Worm (Caenorhabditis elegans) whole organism, L3 larva: Measurements from ENCODE around the gene unc-8.

Source experiments
- R02D3.7 ChIP-seq: fragments of 150-350 bp; optimal IDR thresholded peaks from 2 replicates; lab custom pipeline; 2014; ENCODE audit warnings: missing biosample characterization, missing genetic modification characterization
- aly-2 ChIP-seq: fragments of 150-350 bp; optimal IDR thresholded peaks from 2 replicates; lab custom pipeline; 2014; ENCODE audit warnings: missing biosample characterization, missing genetic modification characterization
- ama-1 ChIP-seq: fragments of 150-350 bp; optimal IDR thresholded peaks from 2 replicates; lab custom pipeline; 2018
- ceh-16 ChIP-seq: sonication (generic microtip); optimal IDR thresholded peaks from 2 replicates; lab custom pipeline; 2017; ENCODE audit warnings: missing biosample characterization, missing genetic modification characterization
- ceh-28 ChIP-seq: fragments of 150-350 bp; optimal IDR thresholded peaks from 2 replicates; lab custom pipeline; 2014; ENCODE audit warnings: missing biosample characterization, missing genetic modification reagents, missing genetic modification characterization
- ceh-9 ChIP-seq: sonication (generic microtip); optimal IDR thresholded peaks from 2 replicates; lab custom pipeline; 2018; ENCODE audit warnings: missing biosample characterization, missing genetic modification characterization
- daf-12 ChIP-seq: fragments of 150-350 bp; optimal IDR thresholded peaks from 2 replicates; lab custom pipeline; 2014; ENCODE audit warnings: missing biosample characterization, missing genetic modification reagents, missing genetic modification characterization
- egl-27 ChIP-seq: sonication (generic microtip); optimal IDR thresholded peaks from 4 replicates; lab custom pipeline; 2017; ENCODE audit warnings: missing biosample characterization, missing genetic modification reagents, missing genetic modification characterization
- egl-5 ChIP-seq: fragments of 150-350 bp; optimal IDR thresholded peaks from 2 replicates; lab custom pipeline; 2017; ENCODE audit warnings: missing biosample characterization, missing genetic modification reagents, missing genetic modification characterization, inconsistent platforms
- elt-1 ChIP-seq: fragments of 150-350 bp; optimal IDR thresholded peaks from 2 replicates; lab custom pipeline; 2014; ENCODE audit warnings: missing biosample characterization, missing genetic modification characterization
- elt-2 ChIP-seq: sonication (generic microtip); optimal IDR thresholded peaks from 2 replicates; lab custom pipeline; 2016; ENCODE audit warnings: missing genetic modification reagents, mild to moderate bottlenecking, missing genetic modification characterization, missing compliant biosample characterization
- eor-1 ChIP-seq, 2 experiments: fragments of 150-350 bp; optimal IDR thresholded peaks; 2 replicates each; lab custom pipeline; 2014 to 2018; ENCODE audit warnings: missing biosample characterization in 2 of 2, missing genetic modification characterization in 2 of 2
- fos-1 ChIP-seq: fragments of 150-350 bp; optimal IDR thresholded peaks from 2 replicates; lab custom pipeline; 2014; ENCODE audit warnings: missing biosample characterization, missing genetic modification characterization
- lin-39 ChIP-seq: fragments of 150-350 bp; optimal IDR thresholded peaks from 2 replicates; lab custom pipeline; 2018; ENCODE audit warnings: missing biosample characterization, missing genetic modification reagents, missing genetic modification characterization
- lsy-12 ChIP-seq: sonication (generic microtip); optimal IDR thresholded peaks from 2 replicates; lab custom pipeline; 2016; ENCODE audit warnings: mild to moderate bottlenecking, missing genetic modification characterization, missing compliant biosample characterization
- mdl-1 ChIP-seq: fragments of 150-350 bp; optimal IDR thresholded peaks from 2 replicates; lab custom pipeline; 2014; ENCODE audit warnings: missing biosample characterization, missing genetic modification characterization
- nfya-1 ChIP-seq: sonication (generic microtip); optimal IDR thresholded peaks from 2 replicates; lab custom pipeline; 2017; ENCODE audit warnings: missing genetic modification characterization, mild to moderate bottlenecking, missing compliant biosample characterization, antibody characterized with exemption, moderate library complexity; ENCODE audit not compliant: insufficient read depth
- nhr-12 ChIP-seq: fragments of 150-350 bp; optimal IDR thresholded peaks from 2 replicates; lab custom pipeline; 2014; ENCODE audit warnings: missing biosample characterization, missing genetic modification characterization
- nhr-23 ChIP-seq: fragments of 150-350 bp; optimal IDR thresholded peaks from 2 replicates; lab custom pipeline; 2014; ENCODE audit warnings: missing biosample characterization, missing genetic modification reagents, missing genetic modification characterization
- nhr-237 ChIP-seq: fragments of 150-350 bp; optimal IDR thresholded peaks from 2 replicates; lab custom pipeline; 2014; ENCODE audit warnings: missing biosample characterization, missing genetic modification characterization
- nhr-25 ChIP-seq: sonication (generic microtip); optimal IDR thresholded peaks from 2 replicates; lab custom pipeline; 2017; ENCODE audit warnings: missing biosample characterization, missing genetic modification characterization
- nhr-43 ChIP-seq: sonication (generic microtip); optimal IDR thresholded peaks from 2 replicates; lab custom pipeline; 2016; ENCODE audit warnings: mild to moderate bottlenecking, missing genetic modification characterization, missing compliant biosample characterization; ENCODE audit not compliant: poor library complexity, severe bottlenecking
- nhr-76 ChIP-seq: fragments of 150-350 bp; sonication (generic microtip); optimal IDR thresholded peaks from 5 replicates; lab custom pipeline; 2014; ENCODE audit warnings: missing biosample characterization, missing genetic modification characterization
- pha-4 ChIP-seq: fragments of 150-350 bp; optimal IDR thresholded peaks from 2 replicates; lab custom pipeline; 2014; ENCODE audit warnings: missing biosample characterization, missing genetic modification reagents, missing genetic modification characterization
- pqm-1 ChIP-seq: fragments of 150-350 bp; optimal IDR thresholded peaks from 2 replicates; lab custom pipeline; 2017; ENCODE audit warnings: missing biosample characterization, missing genetic modification characterization, inconsistent platforms
- sea-2 ChIP-seq: fragments of 150-350 bp; sonication (generic microtip); optimal IDR thresholded peaks from 4 replicates; lab custom pipeline; 2014; ENCODE audit warnings: missing biosample characterization, missing genetic modification reagents, missing genetic modification characterization
- tbx-2 ChIP-seq: sonication (generic microtip); optimal IDR thresholded peaks from 2 replicates; lab custom pipeline; 2016; ENCODE audit warnings: mild to moderate bottlenecking, missing genetic modification characterization, missing compliant biosample characterization
- unc-39 ChIP-seq: sonication (generic microtip); optimal IDR thresholded peaks from 4 replicates; lab custom pipeline; 2017; ENCODE audit warnings: missing biosample characterization, missing genetic modification characterization
- unc-62 ChIP-seq: fragments of 150-350 bp; sonication (generic microtip); optimal IDR thresholded peaks from 4 replicates; lab custom pipeline; 2014; ENCODE audit warnings: missing biosample characterization, missing genetic modification reagents, missing genetic modification characterization
- ztf-11 ChIP-seq: fragments of 150-350 bp; optimal IDR thresholded peaks from 2 replicates; lab custom pipeline; 2014; ENCODE audit warnings: missing biosample characterization, missing genetic modification characterization

The unc-8 gene

DNA sequence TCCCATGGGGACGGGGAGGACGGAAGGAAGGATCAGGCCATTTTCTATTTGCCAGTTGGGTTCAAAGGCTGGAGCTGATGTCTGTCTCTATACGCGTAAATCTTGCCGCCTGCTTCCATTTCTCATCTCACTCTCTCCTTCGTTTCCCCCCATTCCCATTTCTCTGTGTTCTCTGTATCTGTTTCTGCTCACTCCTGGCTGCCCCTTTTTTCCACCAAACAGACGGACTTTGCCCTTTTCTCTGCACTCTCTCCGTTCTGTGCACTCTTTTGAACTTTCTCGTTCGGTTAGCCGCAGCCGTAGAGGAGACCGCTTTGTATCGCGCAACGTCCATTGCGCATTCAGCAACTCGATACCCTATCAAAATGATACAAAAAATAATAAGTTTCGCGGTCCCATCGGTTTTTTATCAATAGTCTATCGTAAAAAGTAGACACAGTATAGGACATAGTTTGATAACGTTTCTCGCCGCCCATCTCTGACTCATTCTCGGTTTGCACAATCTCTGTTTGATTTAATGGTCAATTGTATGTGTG, 38.5 kb downstream of the unc-8 start (continued):
- TF ChIP-seq lsy-12 (tag; lab: Kevin White, UChicago) (no peak), ama-1 (lab: Kevin White, UChicago) (no peak), aly-2 (no peak), pqm-1 (tag; lab: Kevin White, UChicago) (peak; percentile 87), unc-39 (tag; lab: Kevin White, UChicago) (no peak), nhr-12 (tag; lab: Kevin White, UChicago) (no peak), ceh-16 (tag; lab: Kevin White, UChicago) (no peak)

DNA sequence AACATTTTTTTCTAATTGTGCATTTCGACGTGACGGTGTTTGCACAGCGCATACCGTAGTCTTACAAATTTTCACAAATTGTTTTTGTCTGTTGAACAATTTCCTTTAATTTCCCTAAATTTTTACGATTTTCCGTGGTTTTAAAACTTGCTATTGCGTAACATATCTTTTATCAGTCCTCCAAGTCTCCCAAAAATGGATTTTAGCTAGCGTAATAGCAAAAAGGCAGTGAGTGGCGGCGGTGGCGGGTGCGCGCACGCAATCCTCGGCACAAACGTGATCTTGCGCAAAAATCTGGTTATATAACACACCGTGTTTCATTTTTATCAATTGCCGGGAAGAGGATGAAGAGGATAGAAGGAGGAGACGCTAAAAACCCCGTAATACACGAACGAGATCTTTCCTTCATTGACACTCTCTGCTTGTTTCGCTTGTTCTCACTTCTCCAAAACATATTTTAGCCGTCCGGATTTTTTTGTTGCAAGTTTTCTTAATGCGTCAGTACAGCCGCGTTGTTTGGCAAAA, 39.4 kb downstream of the unc-8 start:
- TF ChIP-seq unc-39 (tag; lab: Kevin White, UChicago) (no peak), pha-4 (tag; lab: Kevin White, UChicago) (no peak), nhr-25 (tag; lab: Kevin White, UChicago) (no peak), elt-1 (tag; lab: Kevin White, UChicago) (no peak), R02D3.7 (tag; lab: Kevin White, UChicago) (no peak), egl-27 (tag; lab: Kevin White, UChicago) (no peak), daf-12 (tag; lab: Kevin White, UChicago) (no peak), ceh-9 (tag; lab: Kevin White, UChicago) (no peak), nhr-12 (tag; lab: Kevin White, UChicago) (no peak), sea-2 (GFP tag; lab: Kevin White, UChicago) (no peak), ceh-16 (tag; lab: Kevin White, UChicago) (no peak), nhr-237 (no peak), nhr-43 (tag; lab: Kevin White, UChicago) (peak; percentile 56), mdl-1 (no peak), ama-1 (lab: Kevin White, UChicago) (no peak), nhr-23 (peak; percentile 34)

DNA sequence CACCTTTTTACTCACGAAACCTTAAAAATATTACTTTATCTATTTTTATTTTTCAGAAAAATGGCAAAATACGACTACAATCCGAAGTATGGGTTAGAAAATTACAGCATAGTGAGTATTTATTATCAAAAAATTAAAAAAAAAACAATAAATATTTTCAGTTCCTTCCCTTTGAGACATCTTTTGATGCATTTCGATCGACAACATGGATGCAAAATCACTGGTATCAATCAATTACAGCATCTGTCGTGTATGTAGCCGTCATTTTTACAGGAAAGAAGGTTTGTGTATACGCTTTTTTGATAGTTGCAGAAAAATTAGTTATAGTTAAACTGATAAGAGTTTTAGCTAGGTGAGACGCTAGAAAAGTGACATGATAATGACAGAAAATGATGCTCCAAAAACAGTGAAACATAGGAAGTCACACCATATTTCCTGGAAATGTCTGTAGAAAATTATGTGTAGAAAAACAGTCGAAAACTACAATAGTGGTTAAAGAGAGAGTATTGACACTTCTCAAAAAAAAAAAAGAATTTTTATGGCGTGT, 40.8 kb downstream of the unc-8 start, which contains the start of gene elo-3:
elo-3 (plus strand) TSS at position 51 of the 547 bp plus-strand sequence.
- TF ChIP-seq ztf-11 (no peak), pha-4 (tag; lab: Kevin White, UChicago) (peak; percentile 9), tbx-2 (tag; lab: Kevin White, UChicago) (no peak), daf-12 (tag; lab: Kevin White, UChicago) (no peak), eor-1 (tag; optimal IDR thresholded peaks at IDR 0.05; lab: Kevin White, UChicago) (no peak), fos-1 (tag; lab: Kevin White, UChicago) (no peak), nhr-23 (no peak), nhr-25 (tag; lab: Kevin White, UChicago) (no peak), elt-2 (tag; lab: Kevin White, UChicago) (peak; percentile 63), pqm-1 (tag; lab: Kevin White, UChicago) (peak; percentile 51), egl-27 (tag; lab: Kevin White, UChicago) (no peak)

DNA sequence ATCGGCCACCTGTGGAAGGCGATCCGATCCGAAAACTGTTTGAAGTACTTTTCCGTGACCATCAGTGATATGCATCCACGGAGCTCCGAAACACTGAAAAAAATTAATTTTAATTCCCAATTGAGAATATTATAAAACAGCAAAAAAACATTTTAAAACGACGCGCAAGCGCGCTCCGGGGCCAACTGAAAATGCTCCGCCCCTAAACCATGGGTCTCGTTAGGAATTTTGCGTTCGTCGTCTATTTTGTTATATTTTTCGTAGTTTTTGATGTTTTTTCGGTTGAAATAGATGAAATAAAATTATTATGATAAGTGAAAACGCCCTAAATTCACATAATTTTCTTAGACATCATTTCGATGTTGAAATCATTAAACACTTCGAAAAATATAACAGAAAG, 43.6 kb downstream of the unc-8 start:
- TF ChIP-seq ceh-16 (tag; lab: Kevin White, UChicago) (no peak), unc-62 (peak; percentile 48)

DNA sequence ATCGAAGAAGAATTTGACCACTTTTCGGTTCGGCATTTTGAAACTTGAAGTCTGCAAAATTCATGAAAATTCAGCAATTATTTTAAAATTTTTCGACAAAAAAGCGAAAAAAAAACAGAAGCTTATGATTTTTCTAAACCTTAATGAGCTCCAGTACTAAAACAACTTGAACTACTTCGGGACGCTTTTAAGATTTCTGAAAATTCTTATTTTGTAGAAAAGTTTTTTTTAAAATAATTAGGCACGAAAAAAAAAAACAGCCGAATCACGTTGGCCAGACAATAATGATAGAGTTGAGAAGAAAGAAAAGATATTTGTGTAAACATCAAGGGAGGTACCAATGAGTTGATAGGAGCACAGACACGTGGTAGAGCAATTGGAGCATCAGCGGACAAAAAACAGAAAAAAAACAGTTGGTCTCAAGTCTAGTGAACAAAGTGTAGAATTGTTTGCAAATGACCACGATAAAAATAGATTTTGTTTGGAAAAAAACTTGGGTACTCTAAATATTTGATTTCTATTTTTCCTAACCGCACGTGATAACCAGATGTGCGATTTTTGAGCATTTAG, 45.4 kb downstream of the unc-8 start, which contains the start of gene gstk-2:
gstk-2 (minus strand) TSS at position 51 of the 570 bp plus-strand sequence.
- peak; percentile 5 for TF ChIP-seq lin-39 (tag; lab: Kevin White, UChicago)
- TF ChIP-seq egl-5 = peak; percentile 2
- peak; percentile 90 for TF ChIP-seq pha-4 (tag; lab: Kevin White, UChicago)
- no peak for TF ChIP-seq tbx-2 (tag; lab: Kevin White, UChicago)
- peak; percentile 45 for TF ChIP-seq nfya-1 (tag; lab: Kevin White, UChicago)

DNA sequence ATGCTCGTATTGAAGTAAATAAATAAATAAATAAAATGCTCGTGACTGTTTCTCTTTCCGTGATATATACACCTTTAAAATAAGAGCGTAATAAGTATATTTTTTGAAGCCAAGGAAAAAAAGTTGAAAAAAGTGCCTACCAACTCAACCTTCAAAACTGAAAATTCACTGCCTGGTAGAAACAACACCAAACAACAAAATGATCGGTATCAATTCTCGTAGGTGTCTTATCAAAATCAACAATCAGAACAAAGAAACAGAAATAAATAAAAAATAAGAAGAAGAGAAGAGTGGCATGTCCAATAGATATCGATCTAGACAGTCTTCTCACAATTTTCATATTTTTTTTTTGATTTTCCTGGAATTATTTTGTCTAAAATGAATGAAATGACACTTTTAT, 47.0 kb downstream of the unc-8 start, which contains the start of gene afmd-1:
afmd-1 (plus strand) TSS at position 316 of the 400 bp plus-strand sequence.
- TF ChIP-seq nhr-76 = peak; percentile 88
- no peak for TF ChIP-seq ceh-28 (tag; lab: Kevin White, UChicago)
